Fruit fly (Drosophila melanogaster) whole organism, embryonic: ENCODE results near the gene CG13110.
A peak's percentile ranks its signal among the peaks of the same experiment; 100 is the strongest.

Experiments used
- Atf6 ChIP-seq: fragments of 200-800 bp; sonication (Bioruptor generic); IDR thresholded peaks from 2 replicates; pipeline ENCODE4 v1.3.6; 2022; ENCODE audit warnings: missing biosample characterization, missing genetic modification characterization
- CG10147 ChIP-seq: fragments of 200-800 bp; sonication (Bioruptor generic); optimal IDR thresholded peaks from 2 replicates; lab custom pipeline; 2019; ENCODE audit warnings: missing biosample characterization, mild to moderate bottlenecking, missing genetic modification characterization, moderate library complexity
- CG10267 ChIP-seq: fragments of 200-800 bp; sonication (Bioruptor generic); optimal IDR thresholded peaks from 2 replicates; lab custom pipeline; 2018; ENCODE audit warnings: missing biosample characterization, mild to moderate bottlenecking, missing genetic modification characterization, moderate library complexity
- CG10979 ChIP-seq: fragments of 200-800 bp; sonication (Bioruptor generic); optimal IDR thresholded peaks from 2 replicates; lab custom pipeline; 2018; ENCODE audit warnings: missing biosample characterization, mild to moderate bottlenecking, missing genetic modification characterization, moderate library complexity
- CG11247 ChIP-seq: fragments of 200-800 bp; sonication (Bioruptor generic); IDR thresholded peaks from 2 replicates; pipeline ENCODE4 v1.3.6; 2022; ENCODE audit warnings: missing biosample characterization, missing genetic modification characterization
- CG12219 ChIP-seq: fragments of 200-800 bp; sonication (Bioruptor generic); optimal IDR thresholded peaks from 3 replicates; lab custom pipeline; 2018; ENCODE audit warnings: missing biosample characterization, mild to moderate bottlenecking, missing genetic modification characterization
- CG15514 ChIP-seq: fragments of 200-800 bp; sonication (Bioruptor generic); optimal IDR thresholded peaks from 3 replicates; lab custom pipeline; 2017; ENCODE audit warnings: missing biosample characterization, missing genetic modification characterization, mild to moderate bottlenecking, moderate library complexity, missing genetic modification reagents
- CG1832 ChIP-seq: fragments of 200-800 bp; sonication (Bioruptor generic); optimal IDR thresholded peaks from 2 replicates; lab custom pipeline; 2017; ENCODE audit warnings: missing biosample characterization, mild to moderate bottlenecking, missing genetic modification characterization, inconsistent platforms
- CG18476 ChIP-seq: fragments of 200-800 bp; sonication (Bioruptor generic); optimal IDR thresholded peaks from 2 replicates; lab custom pipeline; 2016; ENCODE audit warnings: missing biosample characterization, mild to moderate bottlenecking, missing genetic modification characterization
- CG18599 ChIP-seq: fragments of 200-800 bp; sonication (Bioruptor generic); optimal IDR thresholded peaks from 3 replicates; lab custom pipeline; 2017; ENCODE audit warnings: missing biosample characterization, missing genetic modification characterization, mild to moderate bottlenecking, moderate library complexity, missing genetic modification reagents
- CG31441 ChIP-seq: fragments of 200-800 bp; sonication (Bioruptor generic); IDR thresholded peaks from 2 replicates; pipeline ENCODE4 v1.3.6; 2022; ENCODE audit warnings: missing biosample characterization, missing genetic modification characterization
- CG3163 ChIP-seq: fragments of 200-800 bp; sonication (Bioruptor generic); optimal IDR thresholded peaks from 3 replicates; lab custom pipeline; 2016; ENCODE audit warnings: missing biosample characterization, missing genetic modification characterization
- CG32532 ChIP-seq: fragments of 200-800 bp; sonication (Bioruptor generic); IDR thresholded peaks from 2 replicates; pipeline ENCODE4 v1.3.6; 2022; ENCODE audit warnings: missing biosample characterization, missing genetic modification characterization
- CG3281 ChIP-seq: fragments of 200-800 bp; sonication (Bioruptor generic); optimal IDR thresholded peaks from 3 replicates; lab custom pipeline; 2017; ENCODE audit warnings: missing biosample characterization, mild to moderate bottlenecking, missing genetic modification characterization
- CG5245 ChIP-seq: fragments of 200-800 bp; sonication (Bioruptor generic); optimal IDR thresholded peaks from 3 replicates; lab custom pipeline; 2016; ENCODE audit warnings: missing biosample characterization, missing genetic modification characterization
- CG8089 ChIP-seq: fragments of 200-800 bp; sonication (Bioruptor generic); optimal IDR thresholded peaks from 3 replicates; lab custom pipeline; 2016; ENCODE audit warnings: missing biosample characterization, missing genetic modification characterization
- CG8359 ChIP-seq: fragments of 200-800 bp; sonication (Bioruptor generic); optimal IDR thresholded peaks from 2 replicates; lab custom pipeline; 2017; ENCODE audit warnings: missing biosample characterization, mild to moderate bottlenecking, missing genetic modification characterization, borderline replicate concordance
- CG9215 ChIP-seq: fragments of 200-800 bp; sonication (Bioruptor generic); IDR thresholded peaks from 2 replicates; pipeline ENCODE4 v1.3.6; 2022; ENCODE audit warnings: missing biosample characterization, missing genetic modification characterization
- CG9437 ChIP-seq: fragments of 200-800 bp; sonication (Bioruptor generic); optimal IDR thresholded peaks from 2 replicates; lab custom pipeline; 2018; ENCODE audit warnings: missing biosample characterization, mild to moderate bottlenecking, missing genetic modification characterization
- CG9932 ChIP-seq: fragments of 200-800 bp; sonication (Bioruptor generic); IDR thresholded peaks from 2 replicates; pipeline ENCODE4 v1.3.6; 2022; ENCODE audit warnings: missing biosample characterization, missing genetic modification characterization
- CoRest ChIP-seq: fragments of 200-800 bp; sonication (Bioruptor generic); optimal IDR thresholded peaks from 3 replicates; lab custom pipeline; 2018; ENCODE audit warnings: missing biosample characterization, mild to moderate bottlenecking, missing genetic modification characterization, moderate library complexity
- Dek ChIP-seq: fragments of 200-800 bp; sonication (Bioruptor generic); optimal IDR thresholded peaks from 3 replicates; lab custom pipeline; 2019; ENCODE audit warnings: missing biosample characterization, mild to moderate bottlenecking, missing genetic modification characterization, moderate library complexity
- Dip2 ChIP-seq: fragments of 200-800 bp; sonication (Bioruptor generic); IDR thresholded peaks from 2 replicates; pipeline ENCODE4 v1.3.6; 2022; ENCODE audit warnings: missing biosample characterization, missing genetic modification characterization
- Eip74EF ChIP-seq, 2 experiments: fragments of 200-800 bp in 1 of 2; fragments of >200 bp in 1 of 2; sonication (Bioruptor generic) in 1 of 2; optimal IDR thresholded peaks; 2 replicates each; lab custom pipeline; 2017 to 2019; ENCODE audit warnings: missing biosample characterization in 2 of 2, missing genetic modification characterization in 2 of 2, mild to moderate bottlenecking in 1 of 2, moderate library complexity in 1 of 2
- Elba2 ChIP-seq: fragments of 200-800 bp; sonication (Bioruptor generic); optimal IDR thresholded peaks from 3 replicates; lab custom pipeline; 2016; ENCODE audit warnings: missing biosample characterization, missing genetic modification characterization
- HHEX ChIP-seq: fragments of 200-800 bp; sonication (Bioruptor generic); optimal IDR thresholded peaks from 3 replicates; lab custom pipeline; 2017; ENCODE audit warnings: missing biosample characterization, mild to moderate bottlenecking, missing genetic modification characterization, missing genetic modification reagents
- HmgZ ChIP-seq: fragments of 200-800 bp; sonication (Bioruptor generic); optimal IDR thresholded peaks from 2 replicates; lab custom pipeline; 2018; ENCODE audit warnings: missing biosample characterization, mild to moderate bottlenecking, missing genetic modification characterization
- Hmr ChIP-seq: fragments of 200-800 bp; sonication (Bioruptor generic); optimal IDR thresholded peaks from 3 replicates; lab custom pipeline; 2017; ENCODE audit warnings: mild to moderate bottlenecking, missing biosample characterization, missing genetic modification reagents, missing genetic modification characterization
- Kr ChIP-seq: fragments of 200-800 bp; sonication (Bioruptor generic); optimal IDR thresholded peaks from 2 replicates; lab custom pipeline; 2017; ENCODE audit warnings: missing biosample characterization, mild to moderate bottlenecking, missing genetic modification characterization
- NFAT ChIP-seq: fragments of 200-800 bp; sonication (Bioruptor generic); IDR thresholded peaks from 2 replicates; pipeline ENCODE4 v1.3.6; 2022; ENCODE audit warnings: missing biosample characterization, missing genetic modification characterization
- PHDP ChIP-seq: fragments of 200-800 bp; sonication (Bioruptor generic); optimal IDR thresholded peaks from 3 replicates; lab custom pipeline; 2018; ENCODE audit warnings: missing biosample characterization, mild to moderate bottlenecking, missing genetic modification characterization, moderate library complexity
- Rx ChIP-seq: fragments of 200-800 bp; sonication (Bioruptor generic); IDR thresholded peaks from 2 replicates; pipeline ENCODE4 v1.3.6; 2022; ENCODE audit warnings: missing biosample characterization, missing genetic modification characterization
- Sox102F ChIP-seq: fragments of 200-800 bp; sonication (Bioruptor generic); optimal IDR thresholded peaks from 2 replicates; lab custom pipeline; 2018; ENCODE audit warnings: missing biosample characterization, mild to moderate bottlenecking, missing genetic modification characterization, moderate library complexity
- Xbp1 ChIP-seq: fragments of 200-800 bp; sonication (Bioruptor generic); optimal IDR thresholded peaks from 3 replicates; lab custom pipeline; 2016; ENCODE audit warnings: missing biosample characterization, mild to moderate bottlenecking, missing genetic modification characterization
- al ChIP-seq: fragments of 200-800 bp; sonication (Bioruptor generic); IDR thresholded peaks from 2 replicates; pipeline ENCODE4 v1.3.6; 2022; ENCODE audit warnings: missing biosample characterization, missing genetic modification characterization
- caup ChIP-seq: fragments of 200-800 bp; sonication (Bioruptor generic); optimal IDR thresholded peaks from 3 replicates; lab custom pipeline; 2017; ENCODE audit warnings: missing biosample characterization, mild to moderate bottlenecking, missing genetic modification characterization, moderate library complexity; ENCODE audit not compliant: severe bottlenecking
- dmrt99B ChIP-seq: fragments of 200-800 bp; sonication (Bioruptor generic); optimal IDR thresholded peaks from 2 replicates; lab custom pipeline; 2018; ENCODE audit warnings: missing biosample characterization, mild to moderate bottlenecking, missing genetic modification characterization, moderate library complexity
- dpn ChIP-seq, 2 experiments: fragments of 200-800 bp; sonication (Bioruptor generic); optimal IDR thresholded peaks; 3 replicates each; lab custom pipeline; 2016; ENCODE audit warnings: missing biosample characterization in 2 of 2, missing genetic modification characterization in 2 of 2
- dysf ChIP-seq: fragments of 200-800 bp; sonication (Bioruptor generic); IDR thresholded peaks from 3 replicates; pipeline ENCODE4 v1.3.6; 2022; ENCODE audit warnings: missing biosample characterization, missing genetic modification characterization
- exex ChIP-seq: fragments of 200-800 bp; sonication (Bioruptor generic); optimal IDR thresholded peaks from 4 replicates; lab custom pipeline; 2018; ENCODE audit warnings: missing biosample characterization, mild to moderate bottlenecking, missing genetic modification characterization, moderate library complexity
- eyg ChIP-seq: fragments of 200-800 bp; sonication (Bioruptor generic); optimal IDR thresholded peaks from 3 replicates; lab custom pipeline; 2016; ENCODE audit warnings: missing biosample characterization, missing genetic modification characterization
- fd3F ChIP-seq: fragments of 200-800 bp; sonication (Bioruptor generic); optimal IDR thresholded peaks from 2 replicates; lab custom pipeline; 2018; ENCODE audit warnings: missing biosample characterization, mild to moderate bottlenecking, missing genetic modification characterization, moderate library complexity
- jumu ChIP-seq: fragments of 200-800 bp; sonication (Bioruptor generic); optimal IDR thresholded peaks from 3 replicates; lab custom pipeline; 2016; ENCODE audit warnings: missing biosample characterization, missing genetic modification characterization
- lmd ChIP-seq: fragments of 200-800 bp; sonication (Bioruptor generic); IDR thresholded peaks from 2 replicates; pipeline ENCODE4 v1.3.6; 2022; ENCODE audit warnings: missing biosample characterization, missing genetic modification characterization
- p53 ChIP-seq: fragments of 200-800 bp; sonication (Bioruptor generic); optimal IDR thresholded peaks from 2 replicates; lab custom pipeline; 2016; ENCODE audit warnings: missing biosample characterization, missing genetic modification characterization
- repo ChIP-seq: fragments of 200-800 bp; sonication (Bioruptor generic); optimal IDR thresholded peaks from 2 replicates; lab custom pipeline; 2016; ENCODE audit warnings: missing biosample characterization, missing genetic modification characterization
- scrt ChIP-seq: fragments of 200-800 bp; sonication (Bioruptor generic); optimal IDR thresholded peaks from 2 replicates; lab custom pipeline; 2018; ENCODE audit warnings: missing biosample characterization, mild to moderate bottlenecking, missing genetic modification characterization, moderate library complexity
- sob ChIP-seq: fragments of 200-800 bp; sonication (Bioruptor generic); IDR thresholded peaks from 2 replicates; pipeline ENCODE4 v1.3.6; 2022; ENCODE audit warnings: missing biosample characterization, missing genetic modification characterization
- sug ChIP-seq: fragments of 200-800 bp; optimal IDR thresholded peaks from 2 replicates; lab custom pipeline; 2019; ENCODE audit warnings: missing biosample characterization, mild to moderate bottlenecking, missing genetic modification characterization, moderate library complexity
- tio ChIP-seq: fragments of 200-800 bp; sonication (Bioruptor generic); optimal IDR thresholded peaks from 2 replicates; lab custom pipeline; 2017; ENCODE audit warnings: missing biosample characterization, missing genetic modification characterization, inconsistent platforms

Gene CG13110

DNA sequence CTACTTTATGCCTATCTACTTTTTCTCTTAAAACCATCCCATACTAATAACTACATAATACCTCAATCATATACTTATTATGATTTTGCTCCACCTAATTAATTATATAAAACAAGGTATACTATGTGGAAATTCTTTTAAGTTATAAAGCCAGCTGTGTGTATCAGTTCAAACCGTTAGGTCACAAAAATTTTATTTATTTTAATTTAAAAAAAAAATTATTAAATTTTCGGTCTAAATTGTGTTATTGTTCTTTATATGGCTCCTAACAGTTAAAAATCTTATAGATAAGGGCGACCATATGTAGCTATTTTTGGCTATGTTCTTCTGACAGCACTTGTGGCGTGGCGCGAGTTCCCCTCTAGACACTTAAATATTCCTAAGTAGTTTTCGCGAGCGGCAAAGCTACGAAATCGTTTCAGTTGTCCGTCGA lies 37.0 kb downstream of the CG13110 start, which contains the start of gene Aldh (continued):
- TF ChIP-seq Kr (GFP tag; lab: Kevin White, UChicago) (no peak), Eip74EF (GFP tag; optimal IDR thresholded peaks at IDR 0.05; lab: Kevin White, UChicago) (no peak), CoRest (tag; lab: Kevin White, UChicago) (peak; percentile 58), tio (GFP tag; lab: Kevin White, UChicago) (peak; percentile 7), lmd (GFP tag; lab: Robert Waterston, UW) (peak; percentile 52; the same call in 1 of the 2 replicates), caup (peak; percentile 46), CG3281 (GFP tag; lab: Kevin White, UChicago) (peak; percentile 64), CG1832 (no peak), Xbp1 (GFP tag; lab: Kevin White, UChicago) (peak; percentile 17), CG3163 (GFP tag; lab: Kevin White, UChicago) (peak; percentile 5), Atf6 (GFP tag; lab: Robert Waterston, UW) (0 out of 2 replicates have a peak, but pooled peaks have one; percentile 38), fd3F (GFP tag; lab: Kevin White, UChicago) (peak; percentile 32), HmgZ (tag; lab: Kevin White, UChicago) (peak; percentile 10), Hmr (peak; percentile 54), CG10267 (no peak), CG10147 (GFP tag; lab: Kevin White, UChicago) (peak; percentile 49), eyg (no peak), Dip2 (no peak), CG9215 (GFP tag; lab: Robert Waterston, UW) (peak; percentile 29; the same call in 1 of the 2 replicates), CG18476 (GFP tag; lab: Kevin White, UChicago) (no peak), CG8089 (GFP tag; lab: Kevin White, UChicago) (no peak), CG11247 (GFP tag; lab: Robert Waterston, UW) (no peak), CG8359 (GFP tag; lab: Kevin White, UChicago) (no peak), NFAT (GFP tag; lab: Robert Waterston, UW) (peak; percentile 76), Sox102F (GFP tag; lab: Kevin White, UChicago) (peak; percentile 7), dysf (peak; percentile 53; the same call in 2 of the 3 replicates), al (GFP tag; lab: Robert Waterston, UW) (peak; percentile 48; the same call in 1 of the 2 replicates), CG12219 (no peak), CG31441 (GFP tag; lab: Robert Waterston, UW) (0 out of 2 replicates have a peak, but pooled peaks have one; percentile 25), CG9932 (GFP tag; lab: Robert Waterston, UW) (peak; percentile 75), CG9437 (GFP tag; lab: Kevin White, UChicago) (peak; percentile 14), CG15514 (GFP tag; lab: Kevin White, UChicago) (peak; percentile 33), dmrt99B (peak; percentile 31), dpn (GFP tag; optimal IDR thresholded peaks at IDR 0.05; lab: Kevin White, UChicago) (no peak), CG18599 (GFP tag; lab: Kevin White, UChicago) (peak; percentile 50), Dek (tag; lab: Kevin White, UChicago) (peak; percentile 56), sob (peak; percentile 40), scrt (GFP tag; lab: Kevin White, UChicago) (peak; percentile 12), sug (peak; percentile 49), exex (peak; percentile 71), p53 (GFP tag; lab: Kevin White, UChicago) (no peak), repo (GFP tag; lab: Kevin White, UChicago) (no peak), Elba2 (no peak), HHEX (peak; percentile 18), CG32532 (GFP tag; lab: Robert Waterston, UW) (peak; percentile 73), CG5245 (GFP tag; lab: Kevin White, UChicago) (no peak), CG10979 (no peak), Rx (GFP tag; lab: Robert Waterston, UW) (no peak), jumu (GFP tag; lab: Kevin White, UChicago) (no peak), PHDP (tag; lab: Kevin White, UChicago) (peak; percentile 62)
